Worm (Caenorhabditis elegans) whole organism, L4/young adult: Measurements from ENCODE around the gene unc-7.

Source experiments
- W03F9.2 ChIP-seq: fragments of 150-350 bp; optimal IDR thresholded peaks from 2 replicates; lab custom pipeline; 2014; ENCODE audit warnings: missing biosample characterization, missing genetic modification characterization
- dao-5 ChIP-seq: sonication (generic microtip); optimal IDR thresholded peaks from 2 replicates; lab custom pipeline; 2016; ENCODE audit warnings: missing genotype, missing genetic modification characterization, moderate library complexity, missing compliant biosample characterization
- him-1 ChIP-seq: sonication (generic microtip); optimal IDR thresholded peaks from 2 replicates; lab custom pipeline; 2016; ENCODE audit warnings: missing genotype, missing genetic modification reagents, missing genetic modification characterization, missing compliant biosample characterization

Gene unc-7

DNA sequence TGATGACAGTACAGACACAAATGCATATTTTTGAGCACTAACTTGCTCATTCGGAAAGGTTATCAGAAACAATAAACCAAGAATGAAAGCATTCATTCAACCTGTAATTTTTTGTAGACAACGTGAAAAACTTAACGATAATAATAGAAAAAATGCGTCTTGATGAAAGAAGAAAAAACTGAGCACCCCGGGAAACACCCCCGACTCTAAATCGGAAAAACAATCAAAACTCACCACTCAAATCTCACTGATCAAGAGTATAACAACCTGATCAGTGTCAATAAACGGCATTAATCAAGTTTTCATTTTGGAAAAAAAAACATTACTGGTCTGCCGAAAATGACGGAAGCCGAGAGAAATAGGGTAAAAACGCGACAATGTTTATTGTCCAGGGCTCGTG, 18.6 kb upstream of the unc-7 start, which contains the start of gene T10B10.8:
TSS of gene T10B10.8 (minus strand) at position 101 of the 400 bp plus-strand sequence.
- no peak for TF ChIP-seq him-1
- TF ChIP-seq W03F9.2 (tag; lab: Kevin White, UChicago): no peak
- no peak for TF ChIP-seq dao-5

DNA sequence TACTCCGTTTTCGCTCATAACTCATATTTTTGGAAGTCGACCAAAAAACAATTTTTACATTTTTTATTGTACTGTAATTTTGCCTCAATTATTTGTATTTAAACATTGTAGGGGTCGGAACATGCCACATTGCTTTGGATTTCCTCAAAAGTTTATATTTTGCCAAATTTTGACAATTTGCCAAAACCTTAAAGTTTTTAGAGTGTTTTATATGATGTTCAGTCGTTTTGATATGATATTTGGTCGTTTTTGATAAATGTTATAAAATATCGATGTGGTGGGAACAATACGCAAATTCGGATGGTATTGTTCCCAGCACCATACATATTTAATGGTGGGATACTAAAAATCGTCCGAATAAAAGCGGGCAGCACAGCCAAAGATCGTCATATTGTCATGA, 16.6 kb upstream of the unc-7 start, which contains the start of gene T10B10.9:
TSS of gene T10B10.9 (plus strand) at position 301 of the 400 bp plus-strand sequence.
- TF ChIP-seq dao-5 (no peak), W03F9.2 (tag; lab: Kevin White, UChicago) (no peak), him-1 (no peak)

DNA sequence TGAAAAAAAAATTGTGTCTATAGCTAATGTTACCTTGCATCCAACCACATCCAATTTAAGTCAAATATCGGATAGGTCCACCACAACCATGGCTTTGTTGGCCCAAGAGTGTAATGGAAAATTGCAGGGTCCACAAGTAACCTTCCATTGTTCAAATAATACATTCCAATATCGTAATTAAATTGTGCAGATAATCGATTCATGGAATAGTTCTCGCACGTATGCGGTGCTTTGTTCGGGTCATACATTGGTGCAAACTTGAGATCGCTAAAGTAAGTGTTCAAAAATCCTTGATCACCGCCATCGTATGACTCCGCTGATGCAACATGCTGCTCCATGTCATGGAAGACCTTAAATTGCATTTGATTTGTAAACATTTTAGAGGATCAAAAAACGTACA, 15.6 kb upstream of the unc-7 start:
- TF ChIP-seq dao-5 (no peak), him-1 (no peak), W03F9.2 (tag; lab: Kevin White, UChicago) (no peak)

DNA sequence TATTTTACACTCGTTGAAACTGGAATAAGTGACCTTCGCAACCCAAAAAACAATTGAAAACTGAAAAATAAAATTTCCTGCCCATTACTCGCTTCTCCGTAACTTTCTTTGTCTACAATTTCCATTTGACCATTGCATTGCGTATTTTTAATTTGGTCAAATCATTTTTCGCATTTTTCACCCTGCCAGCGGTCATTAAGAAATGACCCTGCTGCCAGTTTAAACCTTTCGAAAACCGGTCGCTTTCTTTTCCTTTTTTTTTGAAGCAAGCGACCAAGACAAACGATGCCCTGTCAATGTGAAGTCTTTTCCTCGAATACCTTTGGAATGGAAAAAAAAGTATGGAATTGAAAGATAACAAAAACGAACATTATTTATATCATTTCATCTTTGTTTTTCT, 13.4 kb upstream of the unc-7 start:
- TF ChIP-seq dao-5 (no peak), W03F9.2 (tag; lab: Kevin White, UChicago) (no peak), him-1 (no peak)

DNA sequence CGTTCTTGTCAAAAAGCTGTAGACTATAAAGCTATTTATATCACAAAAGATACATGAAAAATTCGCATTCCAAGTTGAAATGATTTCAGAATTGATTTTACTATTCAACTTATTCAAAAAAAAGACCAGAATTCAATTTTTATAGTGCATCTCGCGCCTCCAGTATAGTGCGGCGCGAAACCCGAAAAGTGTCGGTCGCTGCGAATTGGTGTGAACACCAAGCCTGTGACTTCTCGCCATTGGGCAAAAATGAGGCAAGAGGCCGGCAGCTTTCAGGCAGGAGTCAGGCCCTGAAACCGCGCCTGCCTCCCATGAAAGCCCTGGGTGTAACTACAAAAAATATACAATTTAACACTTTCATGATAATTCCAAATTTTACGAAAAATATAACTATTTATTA, 11.8 kb upstream of the unc-7 start:
- TF ChIP-seq dao-5 (no peak), him-1 (no peak), W03F9.2 (tag; lab: Kevin White, UChicago) (no peak)

DNA sequence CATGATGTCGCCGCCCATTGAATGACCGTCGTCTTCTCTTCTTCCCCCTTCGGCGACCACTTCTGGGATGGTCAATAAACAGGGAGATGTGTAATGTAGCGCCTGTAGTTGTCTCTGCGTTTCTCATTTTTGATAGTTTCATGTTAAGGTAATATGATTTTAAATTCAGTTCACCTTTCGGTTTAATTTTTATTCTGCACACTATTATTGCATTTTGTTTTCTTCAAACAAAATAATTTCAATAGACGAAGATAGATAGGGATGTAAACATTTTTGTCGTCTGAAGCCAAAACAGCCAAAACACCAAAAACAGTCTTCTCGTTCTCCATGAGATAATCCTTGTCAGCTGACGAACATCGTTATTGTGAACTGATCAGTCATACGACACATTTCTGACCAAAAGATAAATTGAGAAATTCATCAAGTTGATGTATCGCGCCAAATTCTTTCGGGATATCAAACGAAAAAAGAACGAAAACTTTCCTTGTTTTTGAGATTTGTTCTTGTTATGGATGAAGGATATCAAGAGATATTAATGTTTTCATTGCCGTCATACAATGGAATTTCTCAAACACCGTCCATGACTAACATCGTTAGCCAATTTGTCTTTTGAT, 11.3 kb upstream of the unc-7 start, which contains the start of gene C11G10.1:
TSS of gene C11G10.1 (minus strand) at position 51 of the 614 bp plus-strand sequence.
- TF ChIP-seq him-1 (no peak), W03F9.2 (tag; lab: Kevin White, UChicago) (no peak), dao-5 (no peak)

DNA sequence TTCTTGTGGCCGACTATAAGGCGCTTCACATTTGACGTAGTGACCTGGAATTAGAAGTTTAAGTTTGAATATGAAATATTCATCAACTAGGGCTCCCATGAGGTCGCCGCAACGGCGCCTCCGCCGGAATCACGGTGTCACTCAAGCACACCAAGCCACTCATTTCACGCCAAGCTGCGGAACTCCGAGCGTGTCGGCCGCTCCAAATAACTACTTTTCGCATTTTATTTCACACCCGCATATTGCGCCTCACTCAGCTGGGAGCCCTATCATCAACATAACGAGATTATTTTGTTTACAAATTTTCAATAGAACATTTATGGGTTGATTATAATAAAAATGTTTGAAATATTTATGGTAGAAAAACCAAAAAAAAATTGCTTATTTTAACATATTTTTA, 10.3 kb upstream of the unc-7 start:
- no peak for TF ChIP-seq him-1
- no peak for TF ChIP-seq dao-5
- no peak for TF ChIP-seq W03F9.2 (tag; lab: Kevin White, UChicago)

DNA sequence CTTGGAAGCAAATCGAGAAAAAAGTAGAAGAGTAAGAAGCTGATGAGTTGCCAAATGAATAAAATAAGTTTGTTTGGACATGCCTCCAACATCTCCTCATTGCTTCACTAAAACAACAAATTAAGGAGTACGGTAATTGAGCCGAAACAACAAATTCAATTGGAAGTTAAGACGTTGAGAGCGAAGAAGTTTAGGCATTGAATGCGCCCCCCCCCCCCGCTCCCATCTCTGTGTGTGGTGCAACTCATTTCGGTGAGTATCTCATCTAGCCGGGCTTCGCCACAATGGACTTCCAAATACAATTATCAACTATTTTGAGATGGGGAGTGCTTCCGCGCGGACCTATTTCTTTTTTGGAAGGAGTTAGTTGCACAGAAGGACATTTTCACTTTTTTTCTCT, 7.5 kb upstream of the unc-7 start:
- no peak for TF ChIP-seq dao-5
- no peak for TF ChIP-seq W03F9.2 (tag; lab: Kevin White, UChicago)
- TF ChIP-seq him-1: no peak

DNA sequence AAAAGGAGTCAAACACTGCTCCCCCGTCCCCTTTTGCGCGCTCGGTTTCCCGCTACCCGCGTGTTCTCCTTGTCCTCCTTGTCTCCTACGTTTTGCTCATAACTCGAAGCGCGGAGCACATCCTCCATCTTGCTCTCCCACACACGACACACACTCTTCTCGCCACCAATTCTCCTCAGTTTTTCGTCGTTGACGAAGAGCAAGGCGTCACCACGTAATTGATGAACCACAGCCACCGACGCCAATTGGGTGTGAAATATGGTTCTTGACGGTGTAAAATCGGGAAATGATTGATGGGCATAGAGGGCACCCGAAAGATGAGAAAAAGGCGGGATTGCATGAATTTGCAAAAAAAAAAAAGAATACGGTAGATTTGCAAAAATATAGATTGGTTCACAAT, 1.3 kb upstream of the unc-7 start:
- no peak for TF ChIP-seq him-1
- no peak for TF ChIP-seq dao-5
- TF ChIP-seq W03F9.2 (tag; lab: Kevin White, UChicago): no peak

DNA sequence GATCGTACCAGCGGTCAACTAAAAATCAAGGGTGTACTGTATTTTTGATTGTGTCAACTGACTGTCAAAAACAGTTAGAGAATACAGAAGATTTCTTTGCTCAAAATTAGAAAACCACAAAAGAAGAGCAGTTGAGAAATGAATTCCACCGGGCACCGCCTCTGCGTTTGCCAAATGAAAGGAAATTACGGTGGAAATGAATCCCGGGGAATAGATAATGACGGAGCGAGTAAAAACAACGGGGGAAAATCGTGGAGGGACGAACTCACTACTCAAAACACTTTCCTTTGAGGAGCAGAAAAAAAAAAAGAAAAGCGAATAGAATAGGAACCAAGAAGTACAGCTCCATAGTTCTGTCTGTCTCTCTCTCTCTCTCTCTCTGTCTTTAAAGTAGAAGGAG, 849 bp upstream of the unc-7 start:
- TF ChIP-seq dao-5: no peak

DNA sequence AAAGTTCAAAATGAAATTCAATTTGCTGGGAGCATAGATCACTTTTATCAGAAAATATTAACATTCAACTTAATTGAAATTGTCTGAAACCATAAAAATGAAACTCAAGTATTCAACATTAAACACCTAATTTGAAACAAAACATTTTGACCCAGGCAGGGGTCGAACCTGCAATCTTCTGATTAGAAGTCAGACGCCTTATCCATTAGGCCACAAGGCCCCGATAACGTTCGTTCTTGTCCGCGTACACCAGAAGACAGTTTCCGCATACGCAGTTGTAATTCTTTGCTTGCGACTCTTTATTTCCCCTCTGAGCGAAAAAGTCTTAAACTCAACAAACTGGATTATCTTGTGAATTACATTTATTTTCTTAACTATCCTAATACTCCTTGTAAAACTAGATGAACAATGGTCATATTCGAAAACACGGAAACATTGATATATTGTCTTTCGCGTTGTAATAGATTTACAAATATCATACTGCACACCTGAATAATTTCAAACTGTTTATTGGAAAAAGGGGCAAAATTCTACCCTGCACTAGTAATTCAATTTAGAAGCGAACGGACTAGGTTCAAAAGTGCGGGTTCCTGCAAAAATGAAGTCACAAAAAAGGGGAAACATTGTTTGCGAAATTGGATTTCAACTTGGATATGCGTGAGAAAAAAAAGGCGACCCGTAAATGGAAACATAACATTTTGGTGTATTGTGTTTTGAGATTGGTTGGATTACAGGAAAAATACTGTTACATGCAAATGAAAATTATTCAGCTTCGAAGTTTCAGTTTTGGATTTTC, 927 bp downstream of the unc-7 start:
- TF ChIP-seq him-1 (no peak), dao-5 (no peak), W03F9.2 (tag; lab: Kevin White, UChicago) (no peak)

DNA sequence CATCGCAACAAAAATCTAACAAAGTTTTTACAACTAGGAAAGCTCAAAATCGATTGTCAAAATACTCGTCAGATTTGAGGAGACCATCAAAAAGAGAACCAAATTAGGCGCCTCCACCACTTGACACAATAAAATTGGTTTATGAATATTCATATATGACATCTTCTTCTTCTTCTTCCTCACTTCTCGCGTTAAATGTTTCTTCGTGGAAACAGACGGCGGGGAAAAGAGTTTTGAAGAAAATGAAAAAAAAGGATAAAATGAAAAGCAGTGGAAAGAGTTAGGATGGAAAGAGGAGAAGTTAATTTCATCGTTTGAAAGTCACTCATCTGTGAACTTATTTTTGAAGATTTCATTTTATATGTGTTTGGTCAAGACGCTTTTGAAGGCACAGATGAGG, 12.6 kb downstream of the unc-7 start:
- TF ChIP-seq dao-5 (no peak), W03F9.2 (tag; lab: Kevin White, UChicago) (no peak), him-1 (no peak)

DNA sequence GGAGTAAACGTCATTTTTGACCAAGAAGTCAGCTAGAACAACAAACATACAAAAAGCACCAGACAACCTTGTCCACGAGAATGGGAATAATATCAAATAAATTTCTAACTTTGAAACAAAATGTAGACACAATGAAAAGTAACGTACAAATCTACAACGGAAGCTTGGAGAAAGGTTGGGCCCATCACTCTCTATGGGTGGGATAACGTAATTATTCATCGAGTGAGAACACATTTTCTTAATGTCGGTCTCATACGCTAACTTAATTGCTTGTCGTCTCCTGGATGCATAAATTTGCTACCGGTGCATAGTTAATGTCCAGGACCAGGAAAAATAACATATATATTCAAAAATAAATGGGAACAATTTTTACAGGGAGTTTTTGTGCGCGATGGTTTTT, 14.4 kb downstream of the unc-7 start:
- no peak for TF ChIP-seq W03F9.2 (tag; lab: Kevin White, UChicago)
- TF ChIP-seq dao-5: no peak
- TF ChIP-seq him-1: no peak

DNA sequence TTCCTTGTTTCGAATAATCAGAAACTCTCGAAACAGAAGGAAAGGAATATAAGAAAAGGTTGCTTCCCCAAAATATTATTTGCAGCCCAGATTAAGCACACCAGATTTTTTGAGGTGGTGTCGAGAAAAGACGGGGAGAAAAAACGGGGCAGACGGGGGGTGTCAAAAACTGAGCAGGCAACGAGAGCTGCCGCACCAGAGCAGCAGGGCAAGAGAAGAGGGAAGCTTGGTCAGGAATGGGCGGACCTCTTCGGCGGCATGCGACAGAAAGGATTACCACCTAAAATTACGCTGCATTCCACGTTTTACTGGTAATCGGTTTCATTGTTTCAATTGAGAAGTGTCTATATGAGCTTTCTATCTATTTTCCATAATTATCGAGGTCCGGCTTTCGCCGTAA, 15.5 kb downstream of the unc-7 start:
- no peak for TF ChIP-seq him-1

DNA sequence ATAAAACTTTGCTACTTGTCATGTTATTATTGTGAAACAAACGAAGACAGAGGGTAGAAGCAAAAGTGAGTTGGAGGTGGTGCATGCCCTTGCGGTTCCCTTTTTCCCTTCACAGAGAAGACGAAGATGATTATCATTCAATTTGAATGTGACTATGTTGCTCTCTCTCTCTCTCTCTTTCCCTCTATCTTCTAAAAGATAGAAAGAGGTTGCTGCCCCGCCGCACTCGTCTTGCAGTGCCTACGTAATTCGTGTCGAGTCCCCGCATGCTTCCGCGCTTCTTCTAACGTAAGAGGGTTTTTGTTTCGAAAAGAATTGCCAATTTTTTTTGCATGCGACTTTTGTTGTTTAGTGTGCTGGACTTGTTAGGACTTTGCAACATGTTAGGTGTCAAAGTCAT, 19.4 kb downstream of the unc-7 start:
- TF ChIP-seq him-1 (no peak), dao-5 (no peak), W03F9.2 (tag; lab: Kevin White, UChicago) (no peak)

DNA sequence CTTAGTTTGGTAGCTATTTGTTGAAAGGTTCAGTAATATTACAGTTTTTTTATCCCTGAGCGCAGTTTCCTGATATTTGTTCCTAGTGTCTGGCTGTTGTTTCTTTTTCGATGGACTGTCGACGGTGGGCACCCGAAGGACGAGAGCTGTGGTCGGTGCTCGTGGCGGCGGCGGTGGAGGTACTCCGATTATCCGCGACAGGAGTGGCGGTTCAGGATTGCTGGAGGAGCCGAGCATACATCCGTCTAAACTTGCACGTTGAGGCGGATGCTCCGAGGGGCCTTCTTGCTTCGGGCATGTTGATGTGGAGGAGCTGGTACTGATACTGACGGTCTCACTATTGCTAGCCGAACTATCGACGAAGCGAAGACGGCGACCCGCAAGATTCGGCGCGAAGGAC, 20.2 kb downstream of the unc-7 start:
- TF ChIP-seq him-1 (no peak), dao-5 (no peak), W03F9.2 (tag; lab: Kevin White, UChicago) (no peak)
